2 worm cellular contexts compared by ENCODE assay signal in the genomic region with DNA sequence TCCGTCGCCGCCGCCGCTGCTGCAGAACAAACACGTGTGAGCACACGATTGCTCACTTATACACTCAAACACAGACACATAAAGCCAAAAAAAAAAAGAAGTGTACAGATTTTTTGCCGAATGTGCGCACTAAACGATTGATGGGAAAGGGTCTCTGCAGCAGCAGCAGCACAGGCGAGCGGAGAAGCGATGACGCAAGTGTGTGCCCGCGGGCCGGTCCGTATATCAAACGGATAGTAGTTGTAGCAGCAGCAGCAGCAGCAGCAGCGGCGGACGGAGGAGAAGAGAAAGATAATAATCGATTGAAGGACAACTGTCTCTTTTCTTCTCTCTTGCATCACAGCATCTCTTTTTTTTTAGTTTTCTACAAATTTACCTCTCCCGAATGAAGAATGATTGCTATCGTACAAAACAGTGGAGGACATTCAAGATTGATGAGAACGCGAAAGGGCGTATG.
TF ChIP-seq lines count a peak whose summit lies in the region.

No protein-coding gene starts in this region.

TF ChIP-seq in whole organism, L2 larva, 48 proteins besides CTCF, POLR2A, EP300 and RAD21 (continued from another document):
- TF ChIP-seq elt-1 (tag; optimal IDR thresholded peaks at IDR 0.05; lab: Kevin White, UChicago) (no peak), nhr-11 (tag; optimal IDR thresholded peaks at IDR 0.05; lab: Kevin White, UChicago) (no peak), ztf-1 (GFP tag; conservative IDR thresholded peaks at IDR 0.05; lab: Robert Waterston, UW) (no peak), nhr-21 (tag; optimal IDR thresholded peaks at IDR 0.05; lab: Kevin White, UChicago) (peak; percentile 74), sma-9 (GFP tag; optimal IDR thresholded peaks at IDR 0.05; lab: Kevin White, UChicago) (peak; percentile 68), sma-9 (tag; optimal IDR thresholded peaks at IDR 0.05; lab: Kevin White, UChicago) (no peak), gmeb-1 (tag; optimal IDR thresholded peaks at IDR 0.05; lab: Kevin White, UChicago) (peak; percentile 51), F13H6.1 (tag; optimal IDR thresholded peaks at IDR 0.05; lab: Kevin White, UChicago) (peak; percentile 61), lsy-2 (tag; optimal IDR thresholded peaks at IDR 0.05; lab: Kevin White, UChicago) (peak in 1 of 2 experiments; percentile 52), mab-5 (tag; optimal IDR thresholded peaks at IDR 0.05; lab: Kevin White, UChicago) (peak; percentile 52), lin-11 (tag; optimal IDR thresholded peaks at IDR 0.05; lab: Kevin White, UChicago) (no peak), snpc-4 (tag; optimal IDR thresholded peaks at IDR 0.05; lab: Kevin White, UChicago) (peak; percentile 48), ztf-4 (tag; optimal IDR thresholded peaks at IDR 0.05; lab: Kevin White, UChicago) (no peak), zag-1 (tag; optimal IDR thresholded peaks at IDR 0.05; lab: Kevin White, UChicago) (no peak), ceh-16 (tag; optimal IDR thresholded peaks at IDR 0.05; lab: Kevin White, UChicago) (peak; percentile 46), fos-1 (tag; optimal IDR thresholded peaks at IDR 0.05; lab: Kevin White, UChicago) (no peak), crh-2 (tag; optimal IDR thresholded peaks at IDR 0.05; lab: Kevin White, UChicago) (peak; percentile 62), sma-3 (GFP tag; optimal IDR thresholded peaks at IDR 0.05; lab: Kevin White, UChicago) (peak; percentile 40), nhr-6 (tag; optimal IDR thresholded peaks at IDR 0.05; lab: Kevin White, UChicago) (peak; percentile 44), elt-3 (tag; optimal IDR thresholded peaks at IDR 0.05; lab: Kevin White, UChicago) (no peak), nhr-12 (tag; optimal IDR thresholded peaks at IDR 0.05; lab: Kevin White, UChicago) (no peak), ztf-11 (tag; optimal IDR thresholded peaks at IDR 0.05; lab: Kevin White, UChicago) (no peak), aly-2 (tag; optimal IDR thresholded peaks at IDR 0.05; lab: Kevin White, UChicago) (no peak), ZK546.5 (tag; optimal IDR thresholded peaks at IDR 0.05; lab: Kevin White, UChicago) (no peak), nhr-77 (tag; optimal IDR thresholded peaks at IDR 0.05; lab: Kevin White, UChicago) (no peak), nhr-10 (tag; optimal IDR thresholded peaks at IDR 0.05; lab: Kevin White, UChicago) (no peak)

TF ChIP-seq in whole organism, L4 larva, 104 proteins besides CTCF, POLR2A, EP300 and RAD21 (continued from another document):
- TF ChIP-seq mep-1 (tag; optimal IDR thresholded peaks at IDR 0.05; lab: Kevin White, UChicago) (peak; percentile 53), lin-13 (GFP tag; optimal IDR thresholded peaks at IDR 0.05; lab: Kevin White, UChicago) (no peak), attf-4 (tag; optimal IDR thresholded peaks at IDR 0.05; lab: Kevin White, UChicago) (no peak), T20F7.1 (GFP tag; optimal IDR thresholded peaks at IDR 0.05; lab: Kevin White, UChicago) (no peak), nhr-102 (tag; optimal IDR thresholded peaks at IDR 0.05; lab: Kevin White, UChicago) (no peak), nhr-77 (tag; optimal IDR thresholded peaks at IDR 0.05; lab: Kevin White, UChicago) (no peak), lin-1 (GFP tag; IDR thresholded peaks at IDR 0.05; lab: Robert Waterston, UW) (no peak), ceh-82 (tag; optimal IDR thresholded peaks at IDR 0.05; lab: Kevin White, UChicago) (no peak), ceh-32 (tag; optimal IDR thresholded peaks at IDR 0.05; lab: Kevin White, UChicago; ENCODE audit: poor library complexity) (no peak), duxl-1 (tag; optimal IDR thresholded peaks at IDR 0.05; lab: Kevin White, UChicago; ENCODE audit: poor library complexity) (no peak), spr-3 (GFP tag; optimal IDR thresholded peaks at IDR 0.05; lab: Kevin White, UChicago) (no peak), ceh-44 (GFP tag; IDR thresholded peaks at IDR 0.05; lab: Robert Waterston, UW) (no peak), Y5F2A.4 (GFP tag; optimal IDR thresholded peaks at IDR 0.05; lab: Kevin White, UChicago) (no peak), hmg-1.1 (GFP tag; IDR thresholded peaks at IDR 0.05; lab: Robert Waterston, UW) (peak; percentile 53; the same call in 1 of the 2 replicates), rbr-2 (tag; optimal IDR thresholded peaks at IDR 0.05; lab: Kevin White, UChicago) (peak; percentile 7), ztf-7 (tag; optimal IDR thresholded peaks at IDR 0.05; lab: Kevin White, UChicago) (no peak), F44E2.7 (GFP tag; IDR thresholded peaks at IDR 0.05; lab: Robert Waterston, UW) (no peak), nhr-25 (tag; optimal IDR thresholded peaks at IDR 0.05; lab: Kevin White, UChicago; ENCODE audit: borderline replicate concordance, insufficient read depth) (peak; percentile 56), nhr-6 (tag; optimal IDR thresholded peaks at IDR 0.05; lab: Kevin White, UChicago) (no peak), dpl-1 (GFP tag; optimal IDR thresholded peaks at IDR 0.05; lab: Kevin White, UChicago) (no peak), dve-1 (tag; optimal IDR thresholded peaks at IDR 0.05; lab: Kevin White, UChicago; ENCODE audit: insufficient read depth) (peak; percentile 44), ceh-20 (GFP tag; IDR thresholded peaks at IDR 0.05; lab: Robert Waterston, UW) (no peak; the same call in 1 of the 2 replicates), D1046.2 (GFP tag; IDR thresholded peaks at IDR 0.05; lab: Robert Waterston, UW) (0 out of 2 replicates have a peak, but pooled peaks have one; percentile 17), daf-19 (GFP tag; conservative IDR thresholded peaks at IDR 0.05; lab: Robert Waterston, UW) (no peak), unc-62 (GFP tag; optimal IDR thresholded peaks at IDR 0.05 in 1 of 2; lab: Kevin White, UChicago) (peak in 1 of 2 experiments; percentile 79), unc-62 (tag; optimal IDR thresholded peaks at IDR 0.05; lab: Kevin White, UChicago) (no peak), nhr-41 (GFP tag; IDR thresholded peaks at IDR 0.05; lab: Robert Waterston, UW) (no peak), arid-1 (GFP tag; conservative IDR thresholded peaks at IDR 0.05; lab: Robert Waterston, UW) (no peak), tag-97 (GFP tag; IDR thresholded peaks at IDR 0.05; lab: Robert Waterston, UW) (no peak), nhr-237 (tag; optimal IDR thresholded peaks at IDR 0.05; lab: Kevin White, UChicago) (no peak), mdl-1 (tag; optimal IDR thresholded peaks at IDR 0.05; lab: Kevin White, UChicago) (peak in 1 of 2 experiments; percentile 56), Y48G9A.11 (GFP tag; IDR thresholded peaks at IDR 0.05; lab: Robert Waterston, UW) (no peak), jun-1 (tag; optimal IDR thresholded peaks at IDR 0.05; lab: Kevin White, UChicago) (no peak), mes-2 (tag; optimal IDR thresholded peaks at IDR 0.05; lab: Kevin White, UChicago; ENCODE audit: poor library complexity, severe bottlenecking) (peak; percentile 51), spr-1 (tag; optimal IDR thresholded peaks at IDR 0.05; lab: Kevin White, UChicago) (peak; percentile 13), cey-2 (tag; optimal IDR thresholded peaks at IDR 0.05; lab: Kevin White, UChicago; ENCODE audit: borderline replicate concordance, insufficient read depth) (no peak), ama-1 (optimal IDR thresholded peaks at IDR 0.05; lab: Kevin White, UChicago) (peak; percentile 7), madf-5 (GFP tag; IDR thresholded peaks at IDR 0.05; lab: Robert Waterston, UW) (0 out of 4 replicates have a peak, but pooled peaks of 1 of the 2 experiments have one; percentile 46), lin-38 (GFP tag; IDR thresholded peaks at IDR 0.05; lab: Robert Waterston, UW) (no peak; the same call in 1 of the 2 replicates), R02D3.7 (tag; optimal IDR thresholded peaks at IDR 0.05; lab: Kevin White, UChicago) (no peak), nhr-11 (tag; optimal IDR thresholded peaks at IDR 0.05; lab: Kevin White, UChicago) (no peak), saeg-2 (GFP tag; IDR thresholded peaks at IDR 0.05; lab: Robert Waterston, UW) (0 out of 2 replicates have a peak, but pooled peaks have one; percentile 63), nhr-48 (tag; optimal IDR thresholded peaks at IDR 0.05; lab: Kevin White, UChicago) (no peak), set-16 (GFP tag; IDR thresholded peaks at IDR 0.05; lab: Robert Waterston, UW) (peak; percentile 79), F26F4.8 (GFP tag; conservative IDR thresholded peaks at IDR 0.05; lab: Robert Waterston, UW) (no peak), zag-1 (tag; optimal IDR thresholded peaks at IDR 0.05; lab: Kevin White, UChicago) (no peak), ctbp-1 (GFP tag; IDR thresholded peaks at IDR 0.05; lab: Robert Waterston, UW) (no peak), F49E8.2 (tag; optimal IDR thresholded peaks at IDR 0.05; lab: Kevin White, UChicago; ENCODE audit: borderline replicate concordance) (no peak), sdz-12 (GFP tag; optimal IDR thresholded peaks at IDR 0.05; lab: Kevin White, UChicago) (no peak), zfp-2 (tag; optimal IDR thresholded peaks at IDR 0.05; lab: Kevin White, UChicago) (no peak), hlh-11 (tag; optimal IDR thresholded peaks at IDR 0.05; lab: Kevin White, UChicago) (peak; percentile 85), egl-43 (GFP tag; IDR thresholded peaks at IDR 0.05; lab: Robert Waterston, UW) (no peak), dmd-8 (GFP tag; IDR thresholded peaks at IDR 0.05; lab: Robert Waterston, UW) (no peak), ztf-11 (tag; optimal IDR thresholded peaks at IDR 0.05; lab: Kevin White, UChicago) (no peak), lsy-2 (tag; optimal IDR thresholded peaks at IDR 0.05; lab: Kevin White, UChicago) (peak in 1 of 2 experiments; percentile 16), madf-9 (GFP tag; conservative IDR thresholded peaks at IDR 0.05; lab: Robert Waterston, UW) (no peak), egl-27 (tag; optimal IDR thresholded peaks at IDR 0.05; lab: Kevin White, UChicago) (no peak), T26A8.4 (GFP tag; IDR thresholded peaks at IDR 0.05; lab: Robert Waterston, UW) (peak; percentile 34; the same call in 1 of the 2 replicates), daf-8 (GFP tag; IDR thresholded peaks at IDR 0.05; lab: Robert Waterston, UW) (no peak), mxl-2 (GFP tag; conservative IDR thresholded peaks at IDR 0.05; lab: Robert Waterston, UW) (no peak), aha-1 (tag; lab: Kevin White, UChicago) (peak; percentile 96), lim-7 (GFP tag; IDR thresholded peaks at IDR 0.05; lab: Robert Waterston, UW) (no peak), hif-1 (tag; optimal IDR thresholded peaks at IDR 0.05; lab: Kevin White, UChicago) (peak in 1 of 2 experiments; percentile 20), lin-39 (tag; optimal IDR thresholded peaks at IDR 0.05; lab: Kevin White, UChicago) (no peak), pha-4 (GFP tag; IDR thresholded peaks at IDR 0.05; lab: Robert Waterston, UW) (peak; percentile 72; the same call in 1 of the 2 replicates), pha-4 (tag; optimal IDR thresholded peaks at IDR 0.05; lab: Kevin White, UChicago) (no peak), daf-12 (tag; optimal IDR thresholded peaks at IDR 0.05; lab: Kevin White, UChicago) (no peak), skn-1 (tag; optimal IDR thresholded peaks at IDR 0.05; lab: Kevin White, UChicago) (no peak), zip-2 (tag; optimal IDR thresholded peaks at IDR 0.05; lab: Kevin White, UChicago) (no peak), snpc-1.2 (GFP tag; IDR thresholded peaks at IDR 0.05; lab: Robert Waterston, UW) (no peak), lir-3 (tag; optimal IDR thresholded peaks at IDR 0.05; lab: Kevin White, UChicago) (no peak), nhr-111 (GFP tag; optimal IDR thresholded peaks at IDR 0.05; lab: Kevin White, UChicago) (no peak), unc-130 (GFP tag; optimal IDR thresholded peaks at IDR 0.05; lab: Kevin White, UChicago) (no peak), lin-29 (GFP tag; IDR thresholded peaks at IDR 0.05; lab: Robert Waterston, UW) (no peak), hlh-30 (tag; optimal IDR thresholded peaks at IDR 0.05; lab: Kevin White, UChicago; ENCODE audit: insufficient read depth) (peak; percentile 21), Y75B8A.6 (GFP tag; IDR thresholded peaks at IDR 0.05; lab: Robert Waterston, UW) (no peak), ZK337.2 (GFP tag; IDR thresholded peaks at IDR 0.05; lab: Robert Waterston, UW) (no peak), mxl-3 (GFP tag; optimal IDR thresholded peaks at IDR 0.05; lab: Kevin White, UChicago) (peak; percentile 66), tra-1 (GFP tag; IDR thresholded peaks at IDR 0.05; lab: Robert Waterston, UW) (0 out of 2 replicates have a peak, but pooled peaks have one; percentile 35), Y105C5A.15 (GFP tag; IDR thresholded peaks at IDR 0.05; lab: Robert Waterston, UW) (no peak), zfp-3 (GFP tag; conservative IDR thresholded peaks at IDR 0.05; lab: Robert Waterston, UW) (no peak), fos-1 (tag; optimal IDR thresholded peaks at IDR 0.05; lab: Kevin White, UChicago) (no peak), vab-7 (GFP tag; IDR thresholded peaks at IDR 0.05; lab: Robert Waterston, UW) (no peak)
TF ChIP-seq in whole organism, L4 larva: peak in this region for 27.
